Worm (Caenorhabditis elegans) whole organism, late embryonic: ENCODE measurements around the gene fbxa-189.

Experiments used
- C08G9.2 ChIP-seq: sonication (generic microtip); optimal IDR thresholded peaks from 2 replicates; lab custom pipeline; 2016; ENCODE audit warnings: mild to moderate bottlenecking, missing genetic modification characterization, moderate library complexity, missing compliant biosample characterization
- C38D4.7 ChIP-seq: fragments of 200-800 bp; sonication (Bioruptor generic); optimal IDR thresholded peaks from 2 replicates; lab custom pipeline; 2018; ENCODE audit warnings: mild to moderate bottlenecking, missing genetic modification characterization, moderate library complexity, missing compliant biosample characterization
- K02D7.2 ChIP-seq: sonication (generic microtip); optimal IDR thresholded peaks from 2 replicates; lab custom pipeline; 2017; ENCODE audit warnings: mild to moderate bottlenecking, missing genetic modification characterization, missing compliant biosample characterization
- K09A11.1 ChIP-seq: sonication (generic microtip); optimal IDR thresholded peaks from 2 replicates; lab custom pipeline; 2017; ENCODE audit warnings: antibody characterized with exemption, mild to moderate bottlenecking, missing genetic modification characterization, missing compliant biosample characterization; ENCODE audit not compliant: insufficient read depth
- T23F11.4 ChIP-seq: fragments of 200-800 bp; sonication (Bioruptor generic); optimal IDR thresholded peaks from 2 replicates; lab custom pipeline; 2018; ENCODE audit warnings: mild to moderate bottlenecking, missing genetic modification characterization, missing compliant biosample characterization
- ahr-1 ChIP-seq: sonication (generic microtip); optimal IDR thresholded peaks from 2 replicates; lab custom pipeline; 2016; ENCODE audit warnings: missing genetic modification characterization, missing compliant biosample characterization
- ama-1 ChIP-seq: fragments of 150-350 bp; optimal IDR thresholded peaks from 2 replicates; lab custom pipeline; 2014
- ceh-2 ChIP-seq: sonication (generic microtip); optimal IDR thresholded peaks from 2 replicates; lab custom pipeline; 2016; ENCODE audit warnings: missing genotype, missing genetic modification characterization, missing compliant biosample characterization
- ceh-22 ChIP-seq: sonication (generic microtip); optimal IDR thresholded peaks from 2 replicates; lab custom pipeline; 2017; ENCODE audit warnings: missing biosample characterization, missing genetic modification characterization
- ceh-30 ChIP-seq: fragments of 150-350 bp; optimal IDR thresholded peaks from 2 replicates; lab custom pipeline; 2014; ENCODE audit warnings: missing biosample characterization, missing genetic modification characterization
- ceh-34 ChIP-seq: sonication (generic microtip); optimal IDR thresholded peaks from 2 replicates; lab custom pipeline; 2016; ENCODE audit warnings: mild to moderate bottlenecking, missing genetic modification characterization, missing compliant biosample characterization
- che-1 ChIP-seq: sonication (generic microtip); optimal IDR thresholded peaks from 2 replicates; lab custom pipeline; 2016; ENCODE audit warnings: mild to moderate bottlenecking, missing genetic modification characterization, missing compliant biosample characterization
- elt-2 ChIP-seq: sonication (generic microtip); optimal IDR thresholded peaks from 2 replicates; lab custom pipeline; 2016; ENCODE audit warnings: missing genetic modification reagents, missing genetic modification characterization, missing compliant biosample characterization
- ets-4 ChIP-seq: sonication (generic microtip); optimal IDR thresholded peaks from 2 replicates; lab custom pipeline; 2016; ENCODE audit warnings: missing genetic modification characterization, missing compliant biosample characterization
- eyg-1 ChIP-seq: sonication (generic microtip); optimal IDR thresholded peaks from 2 replicates; lab custom pipeline; 2016; ENCODE audit warnings: missing genotype, missing genetic modification characterization, missing compliant biosample characterization
- fax-1 ChIP-seq: sonication (generic microtip); optimal IDR thresholded peaks from 2 replicates; lab custom pipeline; 2016; ENCODE audit warnings: missing genotype, missing genetic modification characterization, missing compliant biosample characterization
- hlh-30 ChIP-seq: sonication (generic microtip); optimal IDR thresholded peaks from 2 replicates; lab custom pipeline; 2017; ENCODE audit warnings: antibody characterized with exemption, missing genetic modification characterization, missing compliant biosample characterization; ENCODE audit not compliant: insufficient read depth
- hlh-8 ChIP-seq: sonication (generic microtip); optimal IDR thresholded peaks from 2 replicates; lab custom pipeline; 2016; ENCODE audit warnings: missing genotype, missing genetic modification characterization, missing compliant biosample characterization
- lim-6 ChIP-seq: sonication (generic microtip); optimal IDR thresholded peaks from 2 replicates; lab custom pipeline; 2016; ENCODE audit warnings: missing genetic modification characterization, missing compliant biosample characterization
- lin-11 ChIP-seq: fragments of 200-800 bp; sonication (Bioruptor generic); optimal IDR thresholded peaks from 2 replicates; lab custom pipeline; 2018; ENCODE audit warnings: mild to moderate bottlenecking, missing genetic modification characterization, missing compliant biosample characterization
- mec-3 ChIP-seq: sonication (generic microtip); optimal IDR thresholded peaks from 2 replicates; lab custom pipeline; 2016; ENCODE audit warnings: borderline replicate concordance, missing genetic modification characterization, missing compliant biosample characterization
- pat-9 ChIP-seq: fragments of 200-800 bp; sonication (Bioruptor generic); optimal IDR thresholded peaks from 2 replicates; lab custom pipeline; 2018; ENCODE audit warnings: mild to moderate bottlenecking, missing genetic modification characterization, moderate library complexity, missing compliant biosample characterization
- pros-1 ChIP-seq: fragments of 150-350 bp; optimal IDR thresholded peaks from 2 replicates; lab custom pipeline; 2014; ENCODE audit warnings: missing biosample characterization, missing genetic modification reagents, missing genetic modification characterization
- ref-2 ChIP-seq: sonication (generic microtip); optimal IDR thresholded peaks from 2 replicates; lab custom pipeline; 2016; ENCODE audit warnings: missing genetic modification characterization, missing compliant biosample characterization
- rnt-1 ChIP-seq: sonication (generic microtip); optimal IDR thresholded peaks from 2 replicates; lab custom pipeline; 2016; ENCODE audit warnings: missing genetic modification characterization, missing compliant biosample characterization
- sdc-2 ChIP-seq: sonication (generic microtip); optimal IDR thresholded peaks from 2 replicates; lab custom pipeline; 2016; ENCODE audit warnings: missing genotype, missing genetic modification characterization, missing compliant biosample characterization
- sox-2 ChIP-seq: fragments of 200-800 bp; sonication (Bioruptor generic); IDR thresholded peaks from 2 replicates; pipeline ENCODE4 v1.3.6; 2022; ENCODE audit warnings: missing genetic modification reagents, missing genetic modification characterization, missing compliant biosample characterization
- sox-4 ChIP-seq: sonication (generic microtip); optimal IDR thresholded peaks from 2 replicates; lab custom pipeline; 2017; ENCODE audit warnings: mild to moderate bottlenecking, missing genetic modification characterization, inconsistent platforms, missing compliant biosample characterization
- syd-9 ChIP-seq: sonication (generic microtip); optimal IDR thresholded peaks from 2 replicates; lab custom pipeline; 2016; ENCODE audit warnings: mild to moderate bottlenecking, missing genetic modification characterization, moderate library complexity, missing compliant biosample characterization
- tbx-7 ChIP-seq: sonication (generic microtip); optimal IDR thresholded peaks from 2 replicates; lab custom pipeline; 2016; ENCODE audit warnings: missing genotype, missing genetic modification characterization, missing compliant biosample characterization
- ttx-3 ChIP-seq: sonication (generic microtip); optimal IDR thresholded peaks from 2 replicates; lab custom pipeline; 2016; ENCODE audit warnings: missing genetic modification reagents, missing genetic modification characterization, missing compliant biosample characterization
- unc-42 ChIP-seq: sonication (generic microtip); optimal IDR thresholded peaks from 2 replicates; lab custom pipeline; 2016; ENCODE audit warnings: missing genotype, missing genetic modification characterization, missing compliant biosample characterization
- ztf-16 ChIP-seq: sonication (generic microtip); optimal IDR thresholded peaks from 2 replicates; lab custom pipeline; 2017; ENCODE audit warnings: missing genetic modification characterization, missing compliant biosample characterization

fbxa-189 gene

ce11 chrV:17350093-17350492, 5.1 kb downstream of the fbxa-189 start, which contains the start of gene lsy-27:
lsy-27 (minus strand) TSS chrV:17350193.
- TF ChIP-seq ets-4 (tag; lab: Kevin White, UChicago) (no peak), ref-2 (tag; lab: Kevin White, UChicago) (no peak), pros-1 (tag; lab: Kevin White, UChicago) (no peak), syd-9 (no peak), sox-2 (GFP tag; lab: Robert Waterston, UW) (no peak), fax-1 (no peak), ceh-2 (tag; lab: Kevin White, UChicago) (no peak), sox-4 (tag; lab: Kevin White, UChicago) (no peak), C08G9.2 (tag; lab: Kevin White, UChicago) (no peak), ahr-1 (tag; lab: Kevin White, UChicago) (no peak), ceh-30 (tag; lab: Kevin White, UChicago) (no peak), unc-42 (tag; lab: Kevin White, UChicago) (no peak), ceh-34 (tag; lab: Kevin White, UChicago) (no peak), mec-3 (tag; lab: Kevin White, UChicago) (no peak), hlh-8 (no peak), eyg-1 (tag; lab: Kevin White, UChicago) (no peak), ama-1 (no peak), lin-11 (tag; lab: Kevin White, UChicago) (no peak)

DNA sequence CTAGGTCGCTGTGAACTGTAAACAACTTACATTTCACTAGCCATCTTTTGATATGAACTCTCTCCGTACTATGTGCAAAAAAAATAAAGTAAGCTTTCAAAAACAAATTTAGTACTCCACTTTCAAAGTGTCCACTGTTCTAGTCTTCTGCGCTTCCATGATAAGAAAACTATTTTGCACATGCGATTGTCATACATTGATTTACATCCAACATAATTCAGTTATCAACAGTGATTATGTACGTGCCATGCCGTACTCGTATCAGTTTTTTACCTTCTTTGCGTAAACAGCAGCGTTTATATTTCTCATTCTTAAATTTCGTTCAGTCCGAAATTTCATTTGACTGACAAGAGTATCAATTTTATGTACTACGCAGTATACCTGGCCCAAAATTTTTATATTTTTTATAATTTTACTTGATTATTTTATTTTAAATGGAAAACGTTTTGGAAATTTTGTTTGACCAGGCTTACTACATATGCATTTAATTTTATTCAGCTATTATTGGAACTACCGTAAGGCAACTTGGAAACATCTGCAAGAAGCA, 7.9 kb downstream of the fbxa-189 start, which contains the start of the genes fbxa-134 and F47H4.2:
Gene fbxa-134 (minus strand): TSS at position 44 of the 547 bp plus-strand sequence.
Gene F47H4.2 (plus strand): TSS at position 497 of the 547 bp plus-strand sequence.
- TF ChIP-seq K02D7.2 (tag; lab: Kevin White, UChicago) (no peak), elt-2 (tag; lab: Kevin White, UChicago) (peak; percentile 70)

ce11 chrV:17376639-17377038, 31.6 kb downstream of the fbxa-189 start, which contains the start of gene Y20C6A.1:
Y20C6A.1 (minus strand) TSS chrV:17376745.
- TF ChIP-seq T23F11.4 (GFP tag; lab: Kevin White, UChicago) (no peak), ref-2 (tag; lab: Kevin White, UChicago) (no peak), C08G9.2 (tag; lab: Kevin White, UChicago) (no peak)

DNA sequence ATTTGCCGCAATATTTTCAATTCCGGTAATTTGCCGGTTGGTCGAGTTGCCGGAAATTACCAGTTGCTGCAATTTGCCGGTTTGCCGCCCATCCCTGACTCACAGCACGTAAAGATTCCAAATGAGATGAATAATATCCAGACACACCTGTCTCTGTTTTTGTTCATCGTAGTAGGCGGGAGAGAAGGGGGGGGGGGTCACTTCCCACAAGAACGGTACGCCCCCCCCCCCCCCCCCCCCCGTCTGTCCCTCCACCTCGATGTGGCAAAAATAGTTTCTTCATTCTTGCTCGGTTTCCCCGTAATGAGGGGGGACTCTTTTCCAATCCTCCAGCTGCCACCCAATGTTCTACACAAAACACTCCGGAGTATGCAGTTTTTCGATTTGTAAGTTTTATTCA, 32.1 kb downstream of the fbxa-189 start, which contains the start of gene fbxb-7:
Gene fbxb-7 (plus strand): TSS at position 267 of the 400 bp plus-strand sequence.
- no peak for TF ChIP-seq tbx-7
- no peak for TF ChIP-seq mec-3 (tag; lab: Kevin White, UChicago)
- no peak for TF ChIP-seq pat-9 (tag; lab: Kevin White, UChicago)
- no peak for TF ChIP-seq C38D4.7 (GFP tag; lab: Kevin White, UChicago)
- TF ChIP-seq sox-2 (GFP tag; lab: Robert Waterston, UW) = no peak
- no peak for TF ChIP-seq lim-6 (tag; lab: Kevin White, UChicago)
- no peak for TF ChIP-seq ref-2 (tag; lab: Kevin White, UChicago)
- no peak for TF ChIP-seq rnt-1 (tag; lab: Kevin White, UChicago)
- TF ChIP-seq K09A11.1 (tag; lab: Kevin White, UChicago) = no peak
- TF ChIP-seq ttx-3 (tag; lab: Kevin White, UChicago) = no peak
- TF ChIP-seq hlh-30 (tag; lab: Kevin White, UChicago) = no peak
- TF ChIP-seq pros-1 (tag; lab: Kevin White, UChicago) = no peak
- TF ChIP-seq sdc-2 (tag; lab: Kevin White, UChicago) = no peak
- no peak for TF ChIP-seq che-1 (tag; lab: Kevin White, UChicago)
- TF ChIP-seq elt-2 (tag; lab: Kevin White, UChicago) = no peak
- no peak for TF ChIP-seq ztf-16 (tag; lab: Kevin White, UChicago)

DNA sequence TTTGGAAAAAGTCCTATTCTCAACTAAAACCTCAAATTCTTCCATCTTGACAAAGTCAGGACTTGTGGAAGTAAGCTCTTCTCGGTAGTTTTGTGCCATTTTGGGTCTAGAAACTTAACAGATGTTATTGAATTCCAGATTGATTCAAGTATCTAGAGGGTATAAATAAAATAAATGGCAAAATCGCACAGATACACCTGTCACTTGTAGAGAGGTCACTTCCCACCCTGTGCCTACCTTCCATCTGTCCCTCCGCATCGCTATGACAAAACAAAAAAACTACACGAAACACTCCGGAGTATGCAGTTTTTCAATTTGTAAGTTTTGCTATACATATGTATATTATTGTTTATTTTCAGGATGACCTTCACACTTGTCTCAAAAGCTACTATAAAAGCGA, 34.9 kb downstream of the fbxa-189 start, which contains the start of gene Y20C6A.4:
Gene Y20C6A.4 (plus strand): TSS at position 301 of the 400 bp plus-strand sequence.
- TF ChIP-seq ceh-22 (no peak), ref-2 (tag; lab: Kevin White, UChicago) (no peak)
- TF ChIP-seq, all 69 proteins: peak for 0
